Fruit fly (Drosophila melanogaster) whole organism, prepupa: ENCODE data around the gene COX5B.

Experiments used
- Blimp-1 ChIP-seq: fragments of 200-800 bp; sonication (Bioruptor generic); optimal IDR thresholded peaks from 3 replicates; lab custom pipeline; 2017; ENCODE audit warnings: missing biosample characterization, missing genetic modification characterization, mild to moderate bottlenecking, moderate library complexity, missing genetic modification reagents
- CG10631 ChIP-seq: fragments of 200-800 bp; sonication (Bioruptor generic); optimal IDR thresholded peaks from 2 replicates; lab custom pipeline; 2016; ENCODE audit warnings: missing biosample characterization, missing genetic modification characterization
- CG10669 ChIP-seq: fragments of 200-800 bp; sonication (Bioruptor generic); optimal IDR thresholded peaks from 3 replicates; lab custom pipeline; 2018; ENCODE audit warnings: missing biosample characterization, mild to moderate bottlenecking, missing genetic modification characterization, moderate library complexity
- CG11294 ChIP-seq: fragments of 200-800 bp; sonication (Bioruptor generic); IDR thresholded peaks from 2 replicates; pipeline ENCODE4 v1.3.6; 2022; ENCODE audit warnings: missing biosample characterization, missing genetic modification characterization
- CG11762 ChIP-seq: fragments of 200-800 bp; sonication (Bioruptor generic); optimal IDR thresholded peaks from 3 replicates; lab custom pipeline; 2016; ENCODE audit warnings: missing biosample characterization, missing genetic modification characterization; ENCODE audit not compliant: insufficient read depth
- CG11902 ChIP-seq: fragments of 200-800 bp; sonication (Bioruptor generic); optimal IDR thresholded peaks from 3 replicates; lab custom pipeline; 2016; ENCODE audit warnings: missing biosample characterization, missing genetic modification characterization
- CG15336 ChIP-seq: fragments of 200-800 bp; sonication (Bioruptor generic); IDR thresholded peaks from 2 replicates; pipeline ENCODE4 v1.3.6; 2022; ENCODE audit warnings: missing biosample characterization, missing genetic modification characterization
- CG1621 ChIP-seq: fragments of 200-800 bp; sonication (Bioruptor generic); optimal IDR thresholded peaks from 3 replicates; lab custom pipeline; 2018; ENCODE audit warnings: missing biosample characterization, mild to moderate bottlenecking, missing genetic modification characterization
- CG16779 ChIP-seq: fragments of 200-800 bp; sonication (Bioruptor generic); optimal IDR thresholded peaks from 3 replicates; lab custom pipeline; 2017; ENCODE audit warnings: missing biosample characterization, mild to moderate bottlenecking, missing genetic modification characterization
- CG3032 ChIP-seq: fragments of 200-800 bp; optimal IDR thresholded peaks from 2 replicates; lab custom pipeline; 2019; ENCODE audit warnings: missing biosample characterization, mild to moderate bottlenecking, missing genetic modification characterization, moderate library complexity
- CG31627 ChIP-seq: fragments of 200-800 bp; sonication (Bioruptor generic); optimal IDR thresholded peaks from 3 replicates; lab custom pipeline; 2016; ENCODE audit warnings: missing biosample characterization, missing genetic modification characterization
- CG3919 ChIP-seq: fragments of 200-800 bp; sonication (Bioruptor generic); optimal IDR thresholded peaks from 3 replicates; lab custom pipeline; 2016; ENCODE audit warnings: missing biosample characterization, missing genetic modification characterization
- CG6163 ChIP-seq: fragments of 200-800 bp; sonication (Bioruptor generic); IDR thresholded peaks from 3 replicates; pipeline ENCODE4 v1.3.6; 2022; ENCODE audit warnings: missing biosample characterization, missing genetic modification characterization
- CG6276 ChIP-seq: fragments of 200-800 bp; sonication (Bioruptor generic); optimal IDR thresholded peaks from 2 replicates; lab custom pipeline; 2017; ENCODE audit warnings: missing biosample characterization, mild to moderate bottlenecking, missing genetic modification characterization
- CG6792 ChIP-seq: fragments of 200-800 bp; sonication (Bioruptor generic); optimal IDR thresholded peaks from 3 replicates; lab custom pipeline; 2016; ENCODE audit warnings: missing biosample characterization, missing genetic modification characterization
- CG6854 ChIP-seq: fragments of 200-800 bp; sonication (Bioruptor generic); optimal IDR thresholded peaks from 2 replicates; lab custom pipeline; 2017; ENCODE audit warnings: missing biosample characterization, mild to moderate bottlenecking, missing genetic modification characterization
- CG8119 ChIP-seq: fragments of 200-800 bp; sonication (Bioruptor generic); IDR thresholded peaks from 3 replicates; pipeline ENCODE4 v1.3.6; 2022; ENCODE audit warnings: missing biosample characterization, missing genetic modification characterization
- CG8319 ChIP-seq: fragments of 200-800 bp; sonication (Bioruptor generic); optimal IDR thresholded peaks from 3 replicates; lab custom pipeline; 2016; ENCODE audit warnings: missing biosample characterization, missing genetic modification characterization
- CG8632 ChIP-seq: fragments of 200-800 bp; sonication (Bioruptor generic); optimal IDR thresholded peaks from 3 replicates; lab custom pipeline; 2016; ENCODE audit warnings: missing biosample characterization, missing genetic modification characterization
- CG9139 ChIP-seq: fragments of 200-800 bp; sonication (Bioruptor generic); optimal IDR thresholded peaks from 3 replicates; lab custom pipeline; 2017; ENCODE audit warnings: missing biosample characterization, mild to moderate bottlenecking, missing genetic modification characterization
- Eip75B ChIP-seq: fragments of 200-800 bp; sonication (Bioruptor generic); optimal IDR thresholded peaks from 3 replicates; lab custom pipeline; 2016; ENCODE audit warnings: missing biosample characterization, missing genetic modification characterization
- Eip78C ChIP-seq: fragments of 200-800 bp; sonication (Bioruptor generic); peaks from one replicate; lab custom pipeline; 2016; ENCODE audit warnings: missing biosample characterization, missing genetic modification characterization
- Ets21C ChIP-seq: fragments of 200-800 bp; sonication (Bioruptor generic); optimal IDR thresholded peaks from 3 replicates; lab custom pipeline; 2016; ENCODE audit warnings: missing biosample characterization, missing genetic modification characterization
- Ets96B ChIP-seq: fragments of 200-800 bp; optimal IDR thresholded peaks from 2 replicates; lab custom pipeline; 2019; ENCODE audit warnings: missing biosample characterization, mild to moderate bottlenecking, missing genetic modification characterization, moderate library complexity
- Gug ChIP-seq: fragments of 200-800 bp; sonication (Bioruptor generic); IDR thresholded peaks from 2 replicates; pipeline ENCODE4 v1.3.6; 2022; ENCODE audit warnings: missing biosample characterization, missing genetic modification characterization
- Hr38 ChIP-seq: sonication (Bioruptor generic); optimal IDR thresholded peaks from 2 replicates; lab custom pipeline; 2016; ENCODE audit warnings: missing biosample characterization, missing genetic modification characterization
- Hr39 ChIP-seq: fragments of 200-800 bp; sonication (Bioruptor generic); optimal IDR thresholded peaks from 2 replicates; lab custom pipeline; 2016; ENCODE audit warnings: missing biosample characterization, missing genetic modification characterization
- Hr4 ChIP-seq: fragments of 200-800 bp; sonication (Bioruptor generic); optimal IDR thresholded peaks from 3 replicates; lab custom pipeline; 2016; ENCODE audit warnings: missing biosample characterization, missing genetic modification characterization
- Lpt ChIP-seq: fragments of 200-800 bp; sonication (Bioruptor generic); optimal IDR thresholded peaks from 3 replicates; lab custom pipeline; 2016; ENCODE audit warnings: missing biosample characterization, missing genetic modification characterization
- Met ChIP-seq: fragments of 200-800 bp; sonication (Bioruptor generic); optimal IDR thresholded peaks from 3 replicates; lab custom pipeline; 2016; ENCODE audit warnings: missing biosample characterization, missing genetic modification characterization
- OdsH ChIP-seq: fragments of 200-800 bp; sonication (Bioruptor generic); optimal IDR thresholded peaks from 3 replicates; lab custom pipeline; 2016; ENCODE audit warnings: missing biosample characterization, missing genetic modification characterization
- Smox ChIP-seq: fragments of 200-800 bp; sonication (Bioruptor generic); optimal IDR thresholded peaks from 3 replicates; lab custom pipeline; 2016; ENCODE audit warnings: missing biosample characterization, missing genetic modification characterization
- Sox102F ChIP-seq: fragments of 200-800 bp; sonication (Bioruptor generic); optimal IDR thresholded peaks from 2 replicates; lab custom pipeline; 2016; ENCODE audit warnings: missing biosample characterization, mild to moderate bottlenecking, missing genetic modification characterization
- Sox14 ChIP-seq: fragments of 200-800 bp; sonication (Bioruptor generic); optimal IDR thresholded peaks from 3 replicates; lab custom pipeline; 2016; ENCODE audit warnings: missing biosample characterization, missing genetic modification characterization
- Sox15 ChIP-seq: fragments of 200-800 bp; sonication (Bioruptor generic); optimal IDR thresholded peaks from 3 replicates; lab custom pipeline; 2016; ENCODE audit warnings: missing biosample characterization, missing genetic modification characterization
- achi ChIP-seq: fragments of 200-800 bp; sonication (Bioruptor generic); optimal IDR thresholded peaks from 3 replicates; lab custom pipeline; 2016; ENCODE audit warnings: missing biosample characterization, missing genetic modification characterization
- acj6 ChIP-seq: fragments of 200-800 bp; sonication (Bioruptor generic); optimal IDR thresholded peaks from 3 replicates; lab custom pipeline; 2016; ENCODE audit warnings: missing biosample characterization, missing genetic modification characterization
- dac ChIP-seq: fragments of 200-800 bp; sonication (Bioruptor generic); optimal IDR thresholded peaks from 2 replicates; lab custom pipeline; 2017; ENCODE audit warnings: missing biosample characterization, mild to moderate bottlenecking, missing genetic modification characterization
- dsx ChIP-seq: fragments of 200-800 bp; optimal IDR thresholded peaks from 3 replicates; lab custom pipeline; 2019; ENCODE audit warnings: missing biosample characterization, mild to moderate bottlenecking, missing genetic modification characterization, moderate library complexity; ENCODE audit not compliant: poor library complexity, severe bottlenecking
- eg ChIP-seq: fragments of 200-800 bp; sonication (Bioruptor generic); IDR thresholded peaks from 3 replicates; pipeline ENCODE4 v1.3.6; 2022; ENCODE audit warnings: missing biosample characterization, missing genetic modification characterization
- esn ChIP-seq: fragments of 200-800 bp; sonication (Bioruptor generic); optimal IDR thresholded peaks from 2 replicates; lab custom pipeline; 2016; ENCODE audit warnings: missing biosample characterization, mild to moderate bottlenecking, missing genetic modification characterization, moderate library complexity
- fd59A ChIP-seq: fragments of 200-800 bp; sonication (Bioruptor generic); optimal IDR thresholded peaks from 2 replicates; lab custom pipeline; 2017; ENCODE audit warnings: missing biosample characterization, mild to moderate bottlenecking, missing genetic modification characterization, missing genetic modification reagents
- fd85E ChIP-seq: fragments of 200-800 bp; sonication (Bioruptor generic); optimal IDR thresholded peaks from 3 replicates; lab custom pipeline; 2016; ENCODE audit warnings: missing biosample characterization, missing genetic modification characterization
- fkh ChIP-seq: fragments of 200-800 bp; sonication (Bioruptor generic); optimal IDR thresholded peaks from 3 replicates; lab custom pipeline; 2017; ENCODE audit warnings: missing biosample characterization, mild to moderate bottlenecking, missing genetic modification characterization, moderate library complexity
- lz ChIP-seq: fragments of 200-800 bp; sonication (Bioruptor generic); optimal IDR thresholded peaks from 3 replicates; lab custom pipeline; 2016; ENCODE audit warnings: missing biosample characterization, missing genetic modification characterization
- net ChIP-seq: fragments of 200-800 bp; sonication (Bioruptor generic); optimal IDR thresholded peaks from 3 replicates; lab custom pipeline; 2016; ENCODE audit warnings: missing biosample characterization, missing genetic modification characterization
- pdm3 ChIP-seq: fragments of 200-800 bp; sonication (Bioruptor generic); optimal IDR thresholded peaks from 3 replicates; lab custom pipeline; 2016; ENCODE audit warnings: missing biosample characterization, missing genetic modification characterization
- salr ChIP-seq, 2 experiments: fragments of 200-800 bp; sonication (Bioruptor generic); optimal IDR thresholded peaks; 3 replicates each; lab custom pipeline; 2016 to 2018; ENCODE audit warnings: missing biosample characterization in 2 of 2, missing genetic modification characterization in 2 of 2, mild to moderate bottlenecking in 1 of 2
- spab ChIP-seq: fragments of 200-800 bp; sonication (Bioruptor generic); optimal IDR thresholded peaks from 2 replicates; lab custom pipeline; 2017; ENCODE audit warnings: missing biosample characterization, mild to moderate bottlenecking, missing genetic modification characterization, missing genetic modification reagents
- svp ChIP-seq: fragments of 200-800 bp; sonication (Bioruptor generic); peaks from one replicate; lab custom pipeline; 2016; ENCODE audit warnings: missing biosample characterization, missing genetic modification characterization
- topi ChIP-seq: fragments of 200-800 bp; sonication (Bioruptor generic); optimal IDR thresholded peaks from 3 replicates; lab custom pipeline; 2016; ENCODE audit warnings: missing biosample characterization, missing genetic modification characterization
- vri ChIP-seq: fragments of 200-800 bp; sonication (Bioruptor generic); optimal IDR thresholded peaks from 3 replicates; lab custom pipeline; 2016; ENCODE audit warnings: missing biosample characterization, mild to moderate bottlenecking, missing genetic modification characterization

COX5B gene

dm6 chr2L:6508666-6509065, 48.9 kb upstream of the COX5B start:
- TF ChIP-seq CG8632 (GFP tag; lab: Kevin White, UChicago) (peak; percentile 74), vri (GFP tag; lab: Kevin White, UChicago) (no peak), Hr38 (GFP tag; lab: Kevin White, UChicago) (no peak), Blimp-1 (GFP tag; lab: Kevin White, UChicago) (no peak), CG16779 (tag; lab: Kevin White, UChicago) (no peak), pdm3 (peak; percentile 54), lz (GFP tag; lab: Kevin White, UChicago) (peak; percentile 16), eg (GFP tag; lab: Robert Waterston, UW) (peak; percentile 73), Eip75B (GFP tag; lab: Kevin White, UChicago) (peak; percentile 38), CG10669 (GFP tag; lab: Kevin White, UChicago) (peak; percentile 44), Met (GFP tag; lab: Kevin White, UChicago) (peak; percentile 37), CG31627 (peak; percentile 43), CG3919 (GFP tag; lab: Kevin White, UChicago) (peak; percentile 69), topi (no peak), achi (GFP tag; lab: Kevin White, UChicago) (peak; percentile 66), CG11294 (GFP tag; lab: Robert Waterston, UW) (peak; percentile 25; the same call in 1 of the 2 replicates), CG8319 (GFP tag; lab: Kevin White, UChicago) (peak; percentile 41), dsx (GFP tag; lab: Kevin White, UChicago) (peak; percentile 23), CG11902 (GFP tag; lab: Kevin White, UChicago) (peak; percentile 53), CG6854 (GFP tag; lab: Kevin White, UChicago) (no peak), CG10631 (GFP tag; lab: Kevin White, UChicago) (peak; percentile 56), fd85E (GFP tag; lab: Kevin White, UChicago) (no peak), fkh (GFP tag; lab: Kevin White, UChicago) (no peak), Gug (GFP tag; lab: Robert Waterston, UW) (0 out of 2 replicates have a peak, but pooled peaks have one; percentile 27), CG6276 (GFP tag; lab: Kevin White, UChicago) (peak; percentile 43), CG6163 (peak; percentile 68; the same call in 2 of the 3 replicates), acj6 (GFP tag; lab: Kevin White, UChicago) (peak; percentile 68), Smox (GFP tag; lab: Kevin White, UChicago) (no peak), dac (GFP tag; lab: Kevin White, UChicago) (no peak), salr (GFP tag; optimal IDR thresholded peaks at IDR 0.05; lab: Kevin White, UChicago) (peak in 1 of 2 experiments; percentile 12), Lpt (peak; percentile 57), svp (GFP tag; lab: Kevin White, UChicago) (no peak), Eip78C (peak; percentile 90), net (GFP tag; lab: Kevin White, UChicago) (peak; percentile 54), esn (GFP tag; lab: Kevin White, UChicago) (peak; percentile 56), CG3032 (tag; lab: Kevin White, UChicago) (peak; percentile 46), Ets21C (GFP tag; lab: Kevin White, UChicago) (no peak), Hr39 (GFP tag; lab: Kevin White, UChicago) (no peak), CG15336 (GFP tag; lab: Robert Waterston, UW) (peak; percentile 69), Sox14 (peak; percentile 28), Sox102F (GFP tag; lab: Kevin White, UChicago) (peak; percentile 37), spab (GFP tag; lab: Kevin White, UChicago) (peak; percentile 26), fd59A (GFP tag; lab: Kevin White, UChicago) (no peak), CG9139 (GFP tag; lab: Kevin White, UChicago) (peak; percentile 11), CG1621 (tag; lab: Kevin White, UChicago) (peak; percentile 4), CG6792 (GFP tag; lab: Kevin White, UChicago) (peak; percentile 64), Sox15 (GFP tag; lab: Kevin White, UChicago) (peak; percentile 57), CG11762 (GFP tag; lab: Kevin White, UChicago) (peak; percentile 43), OdsH (GFP tag; lab: Kevin White, UChicago) (peak; percentile 73), Ets96B (tag; lab: Kevin White, UChicago) (peak; percentile 39), Hr4 (GFP tag; lab: Kevin White, UChicago) (peak; percentile 58), CG8119 (GFP tag; lab: Robert Waterston, UW) (peak; percentile 64)
